Worm (Caenorhabditis elegans) whole organism, early embryonic: Measurements from ENCODE around the gene H06H21.8.
A peak's percentile ranks its signal among the peaks of the same experiment; 100 is the strongest.

Source experiments
- B0310.2 ChIP-seq: sonication (generic microtip); optimal IDR thresholded peaks from 2 replicates; lab custom pipeline; 2016; ENCODE audit warnings: mild to moderate bottlenecking, missing genetic modification characterization, missing compliant biosample characterization
- F13C5.2 ChIP-seq: sonication (generic microtip); optimal IDR thresholded peaks from 2 replicates; lab custom pipeline; 2017; ENCODE audit warnings: mild to moderate bottlenecking, missing genetic modification characterization, inconsistent platforms, missing compliant biosample characterization
- aly-1 ChIP-seq: sonication (generic microtip); optimal IDR thresholded peaks from 2 replicates; lab custom pipeline; 2016; ENCODE audit warnings: missing genetic modification characterization, missing compliant biosample characterization
- ama-1 ChIP-seq: fragments of 150-350 bp; optimal IDR thresholded peaks from 2 replicates; lab custom pipeline; 2014
- ceh-13 ChIP-seq: fragments of 200-800 bp; sonication (Bioruptor generic); optimal IDR thresholded peaks from 2 replicates; lab custom pipeline; 2018; ENCODE audit warnings: mild to moderate bottlenecking, missing genetic modification characterization, missing compliant biosample characterization
- ceh-36 ChIP-seq: sonication (generic microtip); optimal IDR thresholded peaks from 2 replicates; lab custom pipeline; 2016; ENCODE audit warnings: missing genetic modification characterization, inconsistent platforms, missing compliant biosample characterization
- ets-7 ChIP-seq: sonication (generic microtip); optimal IDR thresholded peaks from 2 replicates; lab custom pipeline; 2016; ENCODE audit warnings: missing genotype, missing genetic modification characterization, missing compliant biosample characterization
- flt-1 ChIP-seq: fragments of 200-800 bp; sonication (Bioruptor generic); IDR thresholded peaks from 2 replicates; pipeline ENCODE4 v1.3.6; 2022; ENCODE audit warnings: missing genetic modification characterization, missing compliant biosample characterization
- hmbx-1 ChIP-seq: sonication (generic microtip); optimal IDR thresholded peaks from 2 replicates; lab custom pipeline; 2016; ENCODE audit warnings: mild to moderate bottlenecking, missing genetic modification characterization, missing compliant biosample characterization
- hmg-4 ChIP-seq: fragments of 200-800 bp; sonication (Bioruptor generic); optimal IDR thresholded peaks from 2 replicates; lab custom pipeline; 2018; ENCODE audit warnings: mild to moderate bottlenecking, missing genetic modification characterization, missing compliant biosample characterization
- hnd-1 ChIP-seq: sonication (generic microtip); optimal IDR thresholded peaks from 2 replicates; lab custom pipeline; 2016; ENCODE audit warnings: missing genetic modification characterization, missing compliant biosample characterization
- pes-1 ChIP-seq: fragments of 200-800 bp; sonication (Bioruptor generic); IDR thresholded peaks from 2 replicates; pipeline ENCODE4 v1.3.6; 2022; ENCODE audit warnings: missing genetic modification reagents, missing genetic modification characterization, missing compliant biosample characterization
- scrt-1 ChIP-seq: fragments of 200-800 bp; sonication (Bioruptor generic); IDR thresholded peaks from 2 replicates; pipeline ENCODE4 v1.3.6; 2022; ENCODE audit warnings: missing genetic modification characterization, missing compliant biosample characterization
- sea-1 ChIP-seq: fragments of 200-800 bp; sonication (Bioruptor generic); conservative IDR thresholded peaks from 2 replicates; pipeline ENCODE4 v1.3.6; 2022; ENCODE audit warnings: missing genetic modification characterization, missing compliant biosample characterization
- tbx-11 ChIP-seq: fragments of 200-800 bp; sonication (Bioruptor generic); IDR thresholded peaks from 2 replicates; pipeline ENCODE4 v1.3.6; 2022; ENCODE audit warnings: missing genetic modification characterization, missing compliant biosample characterization
- tbx-37 ChIP-seq: fragments of 200-800 bp; sonication (Bioruptor generic); conservative IDR thresholded peaks from 2 replicates; pipeline ENCODE4 v1.3.6; 2022; ENCODE audit warnings: missing genetic modification reagents, missing genetic modification characterization, missing compliant biosample characterization
- tra-4 ChIP-seq: sonication (generic microtip); optimal IDR thresholded peaks from 2 replicates; lab custom pipeline; 2017; ENCODE audit warnings: missing genetic modification characterization, missing compliant biosample characterization

The H06H21.8 gene

DNA sequence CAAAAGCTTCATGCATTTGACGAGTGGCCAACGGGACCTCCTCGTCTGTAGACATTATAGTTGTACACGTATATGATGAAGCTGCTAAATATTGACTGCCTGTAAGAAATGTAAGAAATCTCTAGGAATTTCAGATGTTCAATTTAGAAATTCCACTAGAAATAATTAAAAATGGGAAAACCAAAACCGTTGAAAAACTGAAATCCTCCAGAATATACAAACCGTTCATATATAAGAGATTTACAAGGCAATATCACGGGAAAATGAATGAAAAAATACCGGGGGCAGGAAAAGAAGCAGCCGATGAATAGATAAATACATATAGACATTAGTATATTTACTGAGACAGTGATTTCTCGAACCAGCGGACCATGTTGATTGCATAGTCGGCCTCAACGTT lies 18.4 kb downstream of the H06H21.8 start, which contains the start of gene dpf-7:
dpf-7 (minus strand) TSS at position 101 of the 400 bp plus-strand sequence.
- TF ChIP-seq ceh-36 (tag; lab: Kevin White, UChicago) (no peak), aly-1 (tag; lab: Kevin White, UChicago) (no peak), tra-4 (tag; lab: Kevin White, UChicago) (no peak)

DNA sequence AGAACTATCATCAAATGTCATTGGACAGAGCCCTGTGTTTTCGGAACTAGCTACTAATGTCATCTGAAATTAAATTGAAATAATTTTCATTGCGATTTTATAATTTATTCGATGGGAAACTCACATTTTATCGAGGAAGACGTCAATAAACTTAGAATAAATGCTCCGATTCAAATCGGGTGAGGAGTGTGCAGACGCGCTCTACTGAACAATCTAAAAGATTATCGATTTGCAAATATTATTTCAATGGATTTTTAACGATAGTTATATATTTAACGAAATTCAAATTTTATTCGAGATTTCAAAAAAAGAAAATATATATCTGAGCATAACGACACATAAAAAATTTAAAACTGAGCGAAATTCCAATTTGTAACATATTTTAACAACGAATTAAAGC lies 21.8 kb downstream of the H06H21.8 start, which contains the start of gene eor-1:
eor-1 (minus strand) TSS at position 65 of the 400 bp plus-strand sequence.
- TF ChIP-seq flt-1 (GFP tag; lab: Robert Waterston, UW) (no peak), tbx-37 (no peak), hmg-4 (GFP tag; lab: Kevin White, UChicago) (no peak), ceh-13 (no peak), ets-7 (tag; lab: Kevin White, UChicago) (no peak), hmbx-1 (tag; lab: Kevin White, UChicago) (no peak), tbx-11 (GFP tag; lab: Robert Waterston, UW) (no peak), ceh-36 (tag; lab: Kevin White, UChicago) (no peak), hnd-1 (tag; lab: Kevin White, UChicago) (no peak), F13C5.2 (tag; lab: Kevin White, UChicago) (no peak), sea-1 (GFP tag; lab: Robert Waterston, UW) (no peak), pes-1 (no peak), ama-1 (lab: Kevin White, UChicago) (no peak)

DNA sequence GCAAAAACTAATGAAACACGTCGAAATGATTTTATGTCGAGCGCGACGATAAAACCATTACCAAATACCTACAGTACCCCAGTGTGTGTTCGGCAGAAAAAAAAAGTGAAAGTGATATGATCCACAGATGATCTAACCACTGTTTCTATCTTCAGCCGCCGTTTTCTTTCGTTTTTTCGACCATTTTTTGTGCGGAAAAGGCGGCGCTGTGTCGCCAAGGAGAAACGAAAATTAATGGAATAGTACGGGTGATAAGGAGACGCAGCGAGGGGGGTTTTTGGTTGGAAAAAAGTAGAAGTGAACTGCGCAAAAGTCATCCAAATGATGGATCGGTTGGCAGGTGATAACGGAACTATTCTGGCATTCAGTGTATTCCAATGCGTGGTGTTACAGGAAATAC lies 25.8 kb downstream of the H06H21.8 start:
- TF ChIP-seq hmg-4 (GFP tag; lab: Kevin White, UChicago) (no peak), ceh-13 (no peak), pes-1 (no peak), ets-7 (tag; lab: Kevin White, UChicago) (no peak), tra-4 (tag; lab: Kevin White, UChicago) (no peak), ceh-36 (tag; lab: Kevin White, UChicago) (no peak), F13C5.2 (tag; lab: Kevin White, UChicago) (no peak)

DNA sequence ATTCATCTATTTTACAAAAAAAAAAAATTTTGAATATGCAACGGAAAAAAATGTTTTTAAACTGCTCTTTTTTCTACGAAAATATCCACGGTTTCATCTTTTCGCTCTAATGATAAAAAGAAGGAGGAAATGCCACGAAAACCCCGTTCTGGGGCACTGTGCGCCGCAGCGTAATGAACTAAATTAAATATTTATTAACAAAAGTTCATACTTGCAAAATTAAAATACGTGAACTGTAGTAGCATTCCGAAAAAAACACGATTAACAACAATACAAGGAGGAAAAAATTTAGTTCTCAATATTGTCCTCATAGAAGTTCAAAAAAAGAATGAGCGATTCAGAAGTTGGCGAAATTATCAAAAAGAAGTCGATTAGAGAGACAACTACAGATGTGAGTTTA lies 31.5 kb downstream of the H06H21.8 start, which contains the start of gene R11E3.1:
R11E3.1 (plus strand) TSS at position 301 of the 400 bp plus-strand sequence.
- no peak for TF ChIP-seq ama-1 (lab: Kevin White, UChicago)
- TF ChIP-seq aly-1 (tag; lab: Kevin White, UChicago): no peak
- no peak for TF ChIP-seq pes-1
- TF ChIP-seq B0310.2 (tag; lab: Kevin White, UChicago): no peak
- TF ChIP-seq ets-7 (tag; lab: Kevin White, UChicago): no peak
- no peak for TF ChIP-seq ceh-36 (tag; lab: Kevin White, UChicago)
- no peak for TF ChIP-seq tra-4 (tag; lab: Kevin White, UChicago)
- TF ChIP-seq tbx-37: no peak
- no peak for TF ChIP-seq tbx-11 (GFP tag; lab: Robert Waterston, UW)
- TF ChIP-seq F13C5.2 (tag; lab: Kevin White, UChicago): no peak

DNA sequence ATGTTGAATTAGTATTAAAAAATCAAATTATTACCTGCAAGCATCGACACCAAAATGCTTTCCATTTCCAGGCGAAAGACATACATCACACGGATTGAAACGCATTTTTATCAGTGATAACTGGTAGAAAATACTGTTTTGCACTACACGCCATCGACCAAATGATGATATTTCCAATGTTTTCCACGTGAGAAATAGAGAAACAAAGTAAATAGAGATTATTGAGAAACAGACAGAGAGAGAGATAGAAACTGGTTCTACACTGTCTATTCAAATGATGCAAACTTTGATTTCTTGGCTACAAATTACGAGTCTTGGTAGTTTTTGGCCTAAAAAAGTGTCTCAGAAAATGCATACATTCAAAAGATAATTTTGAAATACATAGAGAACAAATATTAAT lies 32.6 kb downstream of the H06H21.8 start, which contains the start of gene nhr-104:
nhr-104 (minus strand) TSS at position 361 of the 400 bp plus-strand sequence.
- TF ChIP-seq aly-1 (tag; lab: Kevin White, UChicago) (no peak), hnd-1 (tag; lab: Kevin White, UChicago) (no peak), tbx-11 (GFP tag; lab: Robert Waterston, UW) (no peak), tbx-37 (no peak), scrt-1 (GFP tag; lab: Robert Waterston, UW) (no peak), sea-1 (GFP tag; lab: Robert Waterston, UW) (no peak), tra-4 (tag; lab: Kevin White, UChicago) (no peak), B0310.2 (tag; lab: Kevin White, UChicago) (no peak), hmbx-1 (tag; lab: Kevin White, UChicago) (no peak), flt-1 (GFP tag; lab: Robert Waterston, UW) (no peak), F13C5.2 (tag; lab: Kevin White, UChicago) (no peak), ets-7 (tag; lab: Kevin White, UChicago) (no peak), ama-1 (lab: Kevin White, UChicago) (no peak), hmg-4 (GFP tag; lab: Kevin White, UChicago) (no peak), ceh-13 (no peak), pes-1 (no peak)

DNA sequence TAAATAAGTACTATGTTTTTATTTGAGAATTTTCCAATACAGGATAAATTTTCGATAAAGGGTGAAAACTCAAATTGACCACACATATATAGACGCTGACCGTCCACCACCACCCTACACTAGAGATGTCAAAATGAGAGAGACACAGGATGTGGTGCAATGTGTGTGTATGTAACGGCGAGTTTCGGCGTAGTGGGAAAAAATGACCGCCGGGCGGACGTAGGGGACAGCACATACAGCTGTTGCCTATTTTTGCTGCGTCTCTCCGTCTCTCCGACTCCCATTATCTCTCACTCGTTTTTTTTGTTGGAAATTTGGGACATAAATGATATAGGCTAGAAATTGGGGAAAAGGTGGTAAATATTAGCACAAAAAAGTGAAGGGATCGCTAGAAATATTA lies 39.8 kb downstream of the H06H21.8 start:
- TF ChIP-seq F13C5.2 (tag; lab: Kevin White, UChicago) (peak; percentile 18), pes-1 (no peak), hmg-4 (GFP tag; lab: Kevin White, UChicago) (peak; percentile 55)

DNA sequence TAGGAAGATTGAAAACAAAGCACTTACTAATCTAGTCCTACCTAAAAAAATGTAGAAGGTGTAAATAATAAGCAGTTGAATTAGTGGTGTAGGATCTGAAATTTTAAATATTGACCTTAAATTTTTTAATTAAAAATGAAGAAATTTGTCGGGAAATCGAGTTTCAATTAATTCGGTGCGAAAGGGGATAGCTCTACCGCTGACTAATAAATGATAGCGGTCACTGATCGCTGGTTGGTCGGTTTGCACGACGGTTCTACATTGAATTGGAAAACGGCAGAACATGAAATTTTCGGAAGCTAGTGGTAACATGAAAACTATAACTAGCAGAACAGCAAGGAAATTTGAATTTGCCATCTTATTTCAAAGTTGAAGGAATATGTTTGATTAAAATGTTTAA lies 40.8 kb downstream of the H06H21.8 start, which contains the start of gene set-15:
set-15 (minus strand) TSS at position 101 of the 400 bp plus-strand sequence.
- no peak for TF ChIP-seq tbx-37
- no peak for TF ChIP-seq hnd-1 (tag; lab: Kevin White, UChicago)
- TF ChIP-seq hmbx-1 (tag; lab: Kevin White, UChicago): no peak
- TF ChIP-seq flt-1 (GFP tag; lab: Robert Waterston, UW): no peak
- TF ChIP-seq pes-1: no peak
- TF ChIP-seq ets-7 (tag; lab: Kevin White, UChicago): no peak
- TF ChIP-seq aly-1 (tag; lab: Kevin White, UChicago): no peak
- no peak for TF ChIP-seq sea-1 (GFP tag; lab: Robert Waterston, UW)
- no peak for TF ChIP-seq scrt-1 (GFP tag; lab: Robert Waterston, UW)
- no peak for TF ChIP-seq ceh-36 (tag; lab: Kevin White, UChicago)
- no peak for TF ChIP-seq ceh-13
- TF ChIP-seq tra-4 (tag; lab: Kevin White, UChicago): no peak
- no peak for TF ChIP-seq tbx-11 (GFP tag; lab: Robert Waterston, UW)

DNA sequence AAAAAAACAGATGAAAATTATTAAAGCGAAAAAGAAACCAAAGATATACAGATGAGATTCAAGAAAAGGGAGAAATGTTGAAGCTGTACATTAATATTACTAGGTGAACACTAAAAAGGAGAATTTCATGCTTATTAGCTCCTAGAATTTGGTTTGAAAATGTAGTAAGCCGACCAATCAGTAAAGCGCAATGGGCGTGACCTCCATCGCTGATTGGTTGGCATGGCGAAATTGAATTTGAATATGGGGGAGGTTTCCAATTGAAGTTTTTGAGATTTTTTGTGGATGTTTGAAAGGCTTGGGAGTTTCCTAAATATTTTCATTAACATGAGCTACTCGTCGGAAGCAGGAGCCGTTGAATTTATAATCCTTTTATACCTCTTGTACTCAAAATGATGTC lies 44.4 kb downstream of the H06H21.8 start:
- TF ChIP-seq hmbx-1 (tag; lab: Kevin White, UChicago) (no peak), ets-7 (tag; lab: Kevin White, UChicago) (no peak), ceh-13 (no peak), F13C5.2 (tag; lab: Kevin White, UChicago) (no peak), tra-4 (tag; lab: Kevin White, UChicago) (no peak), flt-1 (GFP tag; lab: Robert Waterston, UW) (no peak), tbx-37 (no peak), ceh-36 (tag; lab: Kevin White, UChicago) (no peak), pes-1 (no peak), sea-1 (GFP tag; lab: Robert Waterston, UW) (no peak), scrt-1 (GFP tag; lab: Robert Waterston, UW) (no peak), ama-1 (lab: Kevin White, UChicago) (no peak), hnd-1 (tag; lab: Kevin White, UChicago) (no peak)
